Worm (Caenorhabditis elegans) whole organism, L1 larva: ENCODE results near the gene ptr-18.

Source experiments
- C34B4.2 ChIP-seq: sonication (generic microtip); optimal IDR thresholded peaks from 2 replicates; lab custom pipeline; 2017; ENCODE audit warnings: mild to moderate bottlenecking, missing genetic modification characterization, missing compliant biosample characterization
- ama-1 ChIP-seq: fragments of 150-350 bp; optimal IDR thresholded peaks from 2 replicates; lab custom pipeline; 2014
- ceh-82 ChIP-seq, 3 experiments: fragments of 150-350 bp in 1 of 3; sonication (generic microtip) in 2 of 3; optimal IDR thresholded peaks; 2 replicates each; lab custom pipeline; 2014 to 2017; ENCODE audit warnings: missing biosample characterization in 3 of 3, missing genetic modification characterization in 3 of 3
- ceh-88 ChIP-seq: fragments of 200-800 bp; sonication (Bioruptor generic); IDR thresholded peaks from 2 replicates; pipeline ENCODE4 v1.3.6; 2022; ENCODE audit warnings: missing genetic modification characterization, missing compliant biosample characterization
- ceh-90 ChIP-seq: sonication (generic microtip); optimal IDR thresholded peaks from 2 replicates; lab custom pipeline; 2016; ENCODE audit warnings: missing genetic modification characterization, missing compliant biosample characterization
- dpl-1 ChIP-seq, 3 experiments: fragments of 150-350 bp in 2 of 3; sonication (generic microtip) in 1 of 3; optimal IDR thresholded peaks; 2 replicates each; lab custom pipeline; 2014 to 2017; ENCODE audit warnings: missing biosample characterization in 3 of 3, missing genetic modification characterization in 3 of 3, missing genetic modification reagents in 3 of 3
- dsc-1 ChIP-seq: sonication (generic microtip); optimal IDR thresholded peaks from 2 replicates; lab custom pipeline; 2016; ENCODE audit warnings: mild to moderate bottlenecking, missing genetic modification characterization, missing compliant biosample characterization
- efl-1 ChIP-seq, 4 experiments: fragments of 150-350 bp; optimal IDR thresholded peaks in 3 of 4; peaks in 1 of 4; 1 replicate in 1 of 4; 2 replicates in 3 of 4; lab custom pipeline; 2014; ENCODE audit warnings: missing biosample characterization in 2 of 4, missing genetic modification characterization in 2 of 4, missing genetic modification reagents in 2 of 4
- ets-5 ChIP-seq: fragments of 200-800 bp; sonication (Bioruptor generic); IDR thresholded peaks from 2 replicates; pipeline ENCODE4 v1.3.6; 2022; ENCODE audit warnings: missing genetic modification characterization, missing compliant biosample characterization
- fkh-10 ChIP-seq: sonication (generic microtip); optimal IDR thresholded peaks from 2 replicates; lab custom pipeline; 2017; ENCODE audit warnings: missing biosample characterization, missing genetic modification reagents, missing genetic modification characterization
- fkh-4 ChIP-seq: sonication (generic microtip); optimal IDR thresholded peaks from 2 replicates; lab custom pipeline; 2016; ENCODE audit warnings: missing compliant biosample characterization, missing genetic modification characterization, borderline replicate concordance
- fos-1 ChIP-seq: fragments of 150-350 bp; optimal IDR thresholded peaks from 2 replicates; lab custom pipeline; 2014; ENCODE audit warnings: missing biosample characterization, missing genetic modification characterization
- hlh-4 ChIP-seq: sonication (generic microtip); optimal IDR thresholded peaks from 2 replicates; lab custom pipeline; 2016; ENCODE audit warnings: mild to moderate bottlenecking, missing genetic modification characterization, missing compliant biosample characterization
- hpl-2 ChIP-seq: fragments of 150-350 bp; optimal IDR thresholded peaks from 2 replicates; lab custom pipeline; 2014; ENCODE audit warnings: missing biosample characterization, missing genetic modification reagents, missing genetic modification characterization
- irx-1 ChIP-seq: sonication (generic microtip); optimal IDR thresholded peaks from 2 replicates; lab custom pipeline; 2016; ENCODE audit warnings: missing genetic modification characterization, missing compliant biosample characterization
- isw-1 ChIP-seq: fragments of 200-800 bp; sonication (Bioruptor generic); IDR thresholded peaks from 2 replicates; pipeline ENCODE4 v1.3.6; 2022; ENCODE audit warnings: missing genetic modification characterization, missing compliant biosample characterization
- lin-13 ChIP-seq: fragments of 150-350 bp; optimal IDR thresholded peaks from 2 replicates; lab custom pipeline; 2014; ENCODE audit warnings: missing biosample characterization, missing genetic modification reagents, missing genetic modification characterization
- lin-35 ChIP-seq, 2 experiments: fragments of 150-350 bp; optimal IDR thresholded peaks; 2 replicates each; lab custom pipeline; 2014; ENCODE audit warnings: missing biosample characterization in 2 of 2, missing genetic modification characterization in 2 of 2, missing genetic modification reagents in 2 of 2
- lsy-2 ChIP-seq, 2 experiments: fragments of 150-350 bp; optimal IDR thresholded peaks; 2 replicates each; lab custom pipeline; 2014; ENCODE audit warnings: missing biosample characterization in 2 of 2, missing genetic modification characterization in 2 of 2
- mef-2 ChIP-seq: fragments of 150-350 bp; optimal IDR thresholded peaks from 2 replicates; lab custom pipeline; 2014; ENCODE audit warnings: missing biosample characterization, missing genetic modification characterization
- mep-1 ChIP-seq: fragments of 150-350 bp; optimal IDR thresholded peaks from 2 replicates; lab custom pipeline; 2014; ENCODE audit warnings: missing biosample characterization, missing genetic modification characterization
- nhr-11 ChIP-seq: fragments of 150-350 bp; optimal IDR thresholded peaks from 2 replicates; lab custom pipeline; 2014; ENCODE audit warnings: missing biosample characterization, missing genetic modification characterization
- nhr-19 ChIP-seq: fragments of 200-800 bp; sonication (Bioruptor generic); conservative IDR thresholded peaks from 2 replicates; pipeline ENCODE4 v1.3.6; 2022; ENCODE audit warnings: missing genetic modification characterization, missing compliant biosample characterization
- nhr-20 ChIP-seq: sonication (generic microtip); optimal IDR thresholded peaks from 2 replicates; lab custom pipeline; 2016; ENCODE audit warnings: mild to moderate bottlenecking, missing genetic modification characterization, missing compliant biosample characterization
- nhr-237 ChIP-seq: fragments of 150-350 bp; optimal IDR thresholded peaks from 2 replicates; lab custom pipeline; 2014; ENCODE audit warnings: missing biosample characterization, missing genetic modification characterization
- nhr-47 ChIP-seq: sonication (generic microtip); optimal IDR thresholded peaks from 2 replicates; lab custom pipeline; 2016; ENCODE audit warnings: mild to moderate bottlenecking, missing genetic modification characterization, moderate library complexity, missing compliant biosample characterization
- nhr-84 ChIP-seq: sonication (generic microtip); optimal IDR thresholded peaks from 2 replicates; lab custom pipeline; 2017; ENCODE audit warnings: missing biosample characterization, missing genetic modification characterization
- nhr-85 ChIP-seq: sonication (generic microtip); peaks from one replicate; lab custom pipeline; 2016; ENCODE audit warnings: missing genetic modification characterization, inconsistent platforms, missing compliant biosample characterization
- pag-3 ChIP-seq: sonication (generic microtip); optimal IDR thresholded peaks from 2 replicates; lab custom pipeline; 2017; ENCODE audit warnings: missing genetic modification characterization, mild to moderate bottlenecking, missing compliant biosample characterization, antibody characterized with exemption, borderline replicate concordance; ENCODE audit not compliant: insufficient read depth
- rnt-1 ChIP-seq: sonication (generic microtip); optimal IDR thresholded peaks from 2 replicates; lab custom pipeline; 2016; ENCODE audit warnings: mild to moderate bottlenecking, missing genetic modification characterization, moderate library complexity, missing compliant biosample characterization
- skn-1 ChIP-seq: fragments of 150-350 bp; optimal IDR thresholded peaks from 2 replicates; lab custom pipeline; 2014; ENCODE audit warnings: missing biosample characterization, missing genetic modification characterization
- snpc-4 ChIP-seq: fragments of 150-350 bp; optimal IDR thresholded peaks from 2 replicates; lab custom pipeline; 2014; ENCODE audit warnings: missing biosample characterization, missing genetic modification characterization
- sup-37 ChIP-seq: fragments of 200-800 bp; sonication (Bioruptor generic); optimal IDR thresholded peaks from 2 replicates; lab custom pipeline; 2018; ENCODE audit warnings: mild to moderate bottlenecking, missing genetic modification characterization, missing compliant biosample characterization
- tlp-1 ChIP-seq: fragments of 150-350 bp; optimal IDR thresholded peaks from 2 replicates; lab custom pipeline; 2014; ENCODE audit warnings: missing biosample characterization, missing genetic modification characterization
- xbp-1 ChIP-seq: sonication (generic microtip); optimal IDR thresholded peaks from 2 replicates; lab custom pipeline; 2016; ENCODE audit warnings: missing genetic modification characterization, missing compliant biosample characterization
- zag-1 ChIP-seq: fragments of 150-350 bp; optimal IDR thresholded peaks from 2 replicates; lab custom pipeline; 2014; ENCODE audit warnings: missing biosample characterization, missing genetic modification characterization
- ztf-4 ChIP-seq: fragments of 150-350 bp; optimal IDR thresholded peaks from 2 replicates; lab custom pipeline; 2014; ENCODE audit warnings: missing biosample characterization, missing genetic modification characterization

Gene ptr-18

ce11 chrII:12965538-12965588 is at the start of gene ptr-18:
Gene ptr-18, plus strand, starts transcription at chrII:12965546.
- TF ChIP-seq hpl-2 (GFP tag; lab: Kevin White, UChicago) = no peak
- no peak for TF ChIP-seq pag-3 (tag; lab: Kevin White, UChicago)
- TF ChIP-seq nhr-47 = no peak
- TF ChIP-seq nhr-85 (tag; lab: Kevin White, UChicago) = no peak
- no peak for TF ChIP-seq C34B4.2
- no peak for TF ChIP-seq ets-5 (GFP tag; lab: Robert Waterston, UW)
- TF ChIP-seq zag-1 (tag; lab: Kevin White, UChicago) = no peak
- no peak for TF ChIP-seq fkh-4 (tag; lab: Kevin White, UChicago)
- TF ChIP-seq fos-1 (tag; lab: Kevin White, UChicago) = no peak
- no peak for TF ChIP-seq nhr-20 (tag; lab: Kevin White, UChicago)
- TF ChIP-seq efl-1 (optimal IDR thresholded peaks at IDR 0.05; lab: Kevin White, UChicago) = no peak
- TF ChIP-seq efl-1 (GFP tag; optimal IDR thresholded peaks at IDR 0.05 in 1 of 2; lab: Kevin White, UChicago) = no peak
- TF ChIP-seq mef-2 = no peak
- TF ChIP-seq ztf-4 (tag; lab: Kevin White, UChicago) = no peak
- no peak for TF ChIP-seq ceh-88 (GFP tag; lab: Robert Waterston, UW)

DNA sequence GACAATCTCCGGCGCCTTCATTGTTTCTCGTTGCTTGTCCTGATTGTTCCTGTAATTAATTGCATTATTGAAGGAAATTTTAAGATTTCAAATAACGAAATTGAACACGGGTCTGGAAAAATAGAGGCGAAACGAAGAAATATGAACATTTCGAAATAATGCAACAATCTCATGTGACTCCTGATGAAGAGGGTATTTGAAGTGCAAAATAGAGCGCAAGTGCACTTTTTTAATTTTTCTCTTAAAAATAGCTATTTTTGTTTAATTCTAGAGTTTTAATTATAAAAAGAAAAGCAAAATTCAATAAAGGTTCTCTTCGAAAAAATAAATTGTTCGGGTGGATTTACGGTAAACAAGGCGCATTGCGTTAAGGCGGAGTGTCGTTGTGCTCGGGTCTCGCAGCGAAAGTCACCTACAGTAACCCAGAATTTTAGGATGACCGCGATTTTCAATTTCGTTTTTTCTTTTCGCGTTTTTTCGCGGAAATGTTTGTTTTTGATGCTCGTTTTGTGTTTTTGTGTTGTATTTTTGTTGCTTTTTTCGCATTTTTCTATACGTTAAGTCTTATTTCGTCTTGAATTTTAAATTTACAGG is 46.3 kb upstream of the ptr-18 start, which contains the start of the genes F58G1.2 and wago-4:
Gene F58G1.2 (minus strand): TSS at position 51 of the 594 bp plus-strand sequence.
Gene wago-4 (plus strand): TSS at position 592 of the 594 bp plus-strand sequence.
- TF ChIP-seq nhr-84 (tag; lab: Kevin White, UChicago) (no peak), nhr-85 (tag; lab: Kevin White, UChicago) (peak; percentile 68), isw-1 (GFP tag; lab: Robert Waterston, UW) (0 out of 2 replicates have a peak, but pooled peaks have one; percentile 3), lsy-2 (tag; optimal IDR thresholded peaks at IDR 0.05; lab: Kevin White, UChicago) (peak in 1 of 2 experiments; percentile 94), lin-35 (GFP tag; optimal IDR thresholded peaks at IDR 0.05; lab: Kevin White, UChicago) (peak; percentile 26 to 54), lin-13 (peak; percentile 14), efl-1 (optimal IDR thresholded peaks at IDR 0.05; lab: Kevin White, UChicago) (peak; percentile 56 to 58), efl-1 (GFP tag; optimal IDR thresholded peaks at IDR 0.05 in 1 of 2; lab: Kevin White, UChicago) (peak; percentile 71 to 91), skn-1 (tag; lab: Kevin White, UChicago) (peak; percentile 35), tlp-1 (tag; lab: Kevin White, UChicago) (no peak), dpl-1 (GFP tag; optimal IDR thresholded peaks at IDR 0.05; lab: Kevin White, UChicago) (peak; percentile 23 to 70 (median 41)), mep-1 (tag; lab: Kevin White, UChicago) (peak; percentile 8), nhr-19 (GFP tag; lab: Robert Waterston, UW) (no peak), rnt-1 (tag; lab: Kevin White, UChicago) (peak; percentile 10)

- TF ChIP-seq nhr-237 (tag; lab: Kevin White, UChicago) (no peak), fkh-10 (GFP tag; lab: Kevin White, UChicago) (no peak), nhr-84 (tag; lab: Kevin White, UChicago) (no peak), xbp-1 (tag; lab: Kevin White, UChicago) (no peak), ceh-82 (tag; optimal IDR thresholded peaks at IDR 0.05; lab: Kevin White, UChicago) (no peak)
- TF ChIP-seq, all 84 proteins: peak for 0
Measured at ce11 chrII:12921478-12921877, 43.9 kb upstream of the ptr-18 start.

DNA sequence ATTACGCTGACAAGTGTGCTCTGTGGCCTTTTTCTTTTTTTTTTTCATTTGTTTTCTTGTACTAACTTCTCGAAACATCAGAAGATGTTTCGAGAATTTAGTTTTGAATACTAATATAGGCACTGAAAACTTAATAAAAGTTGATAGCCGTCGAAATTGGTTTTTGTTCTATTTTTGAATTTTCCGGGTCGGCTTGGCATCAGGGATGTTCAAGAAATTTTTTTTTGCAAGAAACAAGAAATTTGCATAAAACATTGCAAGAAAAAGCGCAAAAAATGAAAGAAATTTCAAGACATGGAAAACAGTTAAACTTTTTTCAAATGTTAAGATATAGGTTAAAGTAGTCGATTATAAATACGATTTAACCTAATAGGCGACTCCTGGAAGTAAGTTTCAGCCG is 42.1 kb upstream of the ptr-18 start:
- TF ChIP-seq sup-37 (GFP tag; lab: Kevin White, UChicago) = no peak
- TF ChIP-seq nhr-11 (tag; lab: Kevin White, UChicago) = no peak
- no peak for TF ChIP-seq ceh-90 (tag; lab: Kevin White, UChicago)
- TF ChIP-seq irx-1 (tag; lab: Kevin White, UChicago) = no peak
- no peak for TF ChIP-seq hlh-4 (tag; lab: Kevin White, UChicago)
- TF ChIP-seq fkh-10 (GFP tag; lab: Kevin White, UChicago) = no peak
- no peak for TF ChIP-seq pag-3 (tag; lab: Kevin White, UChicago)
- no peak for TF ChIP-seq dsc-1 (tag; lab: Kevin White, UChicago)
- no peak for TF ChIP-seq ama-1 (lab: Kevin White, UChicago)
- TF ChIP-seq snpc-4 (tag; lab: Kevin White, UChicago) = no peak
